Worm (Caenorhabditis elegans) whole organism, early embryonic: ENCODE data around the gene nurf-1.

Experiments used
- B0310.2 ChIP-seq: sonication (generic microtip); optimal IDR thresholded peaks from 2 replicates; lab custom pipeline; 2016; ENCODE audit warnings: mild to moderate bottlenecking, missing genetic modification characterization, missing compliant biosample characterization
- F13C5.2 ChIP-seq: sonication (generic microtip); optimal IDR thresholded peaks from 2 replicates; lab custom pipeline; 2017; ENCODE audit warnings: mild to moderate bottlenecking, missing genetic modification characterization, inconsistent platforms, missing compliant biosample characterization
- aly-1 ChIP-seq: sonication (generic microtip); optimal IDR thresholded peaks from 2 replicates; lab custom pipeline; 2016; ENCODE audit warnings: missing genetic modification characterization, missing compliant biosample characterization
- ama-1 ChIP-seq: fragments of 150-350 bp; optimal IDR thresholded peaks from 2 replicates; lab custom pipeline; 2014
- ceh-13 ChIP-seq: fragments of 200-800 bp; sonication (Bioruptor generic); optimal IDR thresholded peaks from 2 replicates; lab custom pipeline; 2018; ENCODE audit warnings: mild to moderate bottlenecking, missing genetic modification characterization, missing compliant biosample characterization
- ceh-36 ChIP-seq: sonication (generic microtip); optimal IDR thresholded peaks from 2 replicates; lab custom pipeline; 2016; ENCODE audit warnings: missing genetic modification characterization, inconsistent platforms, missing compliant biosample characterization
- ets-7 ChIP-seq: sonication (generic microtip); optimal IDR thresholded peaks from 2 replicates; lab custom pipeline; 2016; ENCODE audit warnings: missing genotype, missing genetic modification characterization, missing compliant biosample characterization
- flt-1 ChIP-seq: fragments of 200-800 bp; sonication (Bioruptor generic); IDR thresholded peaks from 2 replicates; pipeline ENCODE4 v1.3.6; 2022; ENCODE audit warnings: missing genetic modification characterization, missing compliant biosample characterization
- hmbx-1 ChIP-seq: sonication (generic microtip); optimal IDR thresholded peaks from 2 replicates; lab custom pipeline; 2016; ENCODE audit warnings: mild to moderate bottlenecking, missing genetic modification characterization, missing compliant biosample characterization
- hmg-4 ChIP-seq: fragments of 200-800 bp; sonication (Bioruptor generic); optimal IDR thresholded peaks from 2 replicates; lab custom pipeline; 2018; ENCODE audit warnings: mild to moderate bottlenecking, missing genetic modification characterization, missing compliant biosample characterization
- hnd-1 ChIP-seq: sonication (generic microtip); optimal IDR thresholded peaks from 2 replicates; lab custom pipeline; 2016; ENCODE audit warnings: missing genetic modification characterization, missing compliant biosample characterization
- pes-1 ChIP-seq: fragments of 200-800 bp; sonication (Bioruptor generic); IDR thresholded peaks from 2 replicates; pipeline ENCODE4 v1.3.6; 2022; ENCODE audit warnings: missing genetic modification reagents, missing genetic modification characterization, missing compliant biosample characterization
- scrt-1 ChIP-seq: fragments of 200-800 bp; sonication (Bioruptor generic); IDR thresholded peaks from 2 replicates; pipeline ENCODE4 v1.3.6; 2022; ENCODE audit warnings: missing genetic modification characterization, missing compliant biosample characterization
- sea-1 ChIP-seq: fragments of 200-800 bp; sonication (Bioruptor generic); conservative IDR thresholded peaks from 2 replicates; pipeline ENCODE4 v1.3.6; 2022; ENCODE audit warnings: missing genetic modification characterization, missing compliant biosample characterization
- tbx-11 ChIP-seq: fragments of 200-800 bp; sonication (Bioruptor generic); IDR thresholded peaks from 2 replicates; pipeline ENCODE4 v1.3.6; 2022; ENCODE audit warnings: missing genetic modification characterization, missing compliant biosample characterization
- tbx-37 ChIP-seq: fragments of 200-800 bp; sonication (Bioruptor generic); conservative IDR thresholded peaks from 2 replicates; pipeline ENCODE4 v1.3.6; 2022; ENCODE audit warnings: missing genetic modification reagents, missing genetic modification characterization, missing compliant biosample characterization
- tra-4 ChIP-seq: sonication (generic microtip); optimal IDR thresholded peaks from 2 replicates; lab custom pipeline; 2017; ENCODE audit warnings: missing genetic modification characterization, missing compliant biosample characterization

Gene nurf-1

DNA sequence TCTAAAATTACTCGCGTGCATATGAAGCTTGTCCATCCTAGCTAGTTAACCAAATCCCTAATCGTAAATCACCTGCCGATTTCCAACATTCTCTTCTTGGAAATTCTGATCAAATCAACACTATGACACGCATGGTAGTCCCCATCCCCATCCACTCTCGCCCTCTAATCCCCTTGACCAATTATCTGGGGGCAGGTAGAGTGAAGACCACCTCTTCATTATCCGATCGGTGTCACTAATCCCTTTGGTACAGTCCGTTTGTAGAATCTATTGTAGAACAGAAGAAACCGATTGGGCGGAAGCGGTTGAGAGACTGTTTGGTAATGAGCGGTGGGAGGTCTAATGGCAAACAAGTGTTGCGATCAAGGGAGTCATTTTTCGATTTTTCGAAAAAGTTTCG is 46.6 kb downstream of the nurf-1 start:
- TF ChIP-seq aly-1 (tag; lab: Kevin White, UChicago) (no peak), hmg-4 (no peak), ceh-36 (peak; percentile 93), tbx-11 (no peak)

DNA sequence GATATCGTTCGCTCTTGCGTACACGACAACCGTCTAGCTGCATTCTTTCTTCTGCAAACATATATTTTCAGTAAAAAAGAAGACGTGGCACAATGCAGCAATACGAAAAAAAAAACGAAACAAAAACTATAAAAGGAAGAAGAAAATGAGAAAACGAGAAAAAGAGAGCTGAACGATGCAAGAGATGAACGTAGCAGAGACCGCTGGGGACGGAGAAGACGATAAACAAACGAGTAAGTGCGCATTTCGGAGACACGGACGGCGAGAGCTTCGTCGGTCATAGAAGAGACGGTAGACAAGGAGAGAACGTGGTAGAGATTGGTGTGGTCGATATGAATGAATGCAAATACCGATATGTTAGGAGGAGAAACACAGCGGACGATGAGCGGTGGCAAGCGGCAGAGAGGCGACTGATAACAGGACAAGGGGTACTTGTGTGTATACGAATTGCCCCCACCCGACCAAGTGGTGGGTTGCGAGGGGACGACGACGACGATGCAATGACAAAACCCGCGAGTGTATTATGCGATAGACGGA is 47.5 kb downstream of the nurf-1 start, which contains the start of gene K04B12.2:
TSS of gene K04B12.2 (minus strand) at position 51 of the 537 bp plus-strand sequence.
- TF ChIP-seq sea-1 (GFP tag; lab: Robert Waterston, UW) (0 out of 2 replicates have a peak, but pooled peaks have one; percentile 17), ceh-13 (GFP tag; lab: Kevin White, UChicago) (no peak), F13C5.2 (tag; lab: Kevin White, UChicago) (peak; percentile 60), hmg-4 (peak; percentile 59)

DNA sequence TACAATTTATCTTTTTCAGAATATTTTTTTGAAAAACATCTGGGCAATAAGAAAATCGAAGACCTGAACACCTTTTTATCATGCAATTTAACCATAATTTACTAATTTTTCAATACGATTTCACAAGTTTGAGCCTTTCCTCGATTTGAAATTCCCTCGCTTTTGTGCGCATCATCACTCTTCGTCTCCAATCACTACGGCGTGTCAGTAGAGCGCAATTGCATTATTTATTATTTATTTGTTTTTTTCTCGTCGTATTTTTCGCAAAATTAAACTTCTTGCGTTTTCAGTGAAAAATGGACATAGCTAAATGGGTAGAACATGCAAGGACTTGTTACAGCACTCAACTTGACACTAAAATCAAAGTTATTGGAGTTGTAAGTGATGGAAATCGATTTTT is 50.6 kb downstream of the nurf-1 start, which contains the start of gene smg-8:
TSS of gene smg-8 (plus strand) at position 266 of the 400 bp plus-strand sequence.
- TF ChIP-seq sea-1 (GFP tag; lab: Robert Waterston, UW) (no peak), F13C5.2 (tag; lab: Kevin White, UChicago) (peak; percentile 37), scrt-1 (GFP tag; lab: Robert Waterston, UW) (no peak), hmbx-1 (tag; lab: Kevin White, UChicago) (no peak), ama-1 (lab: Kevin White, UChicago) (no peak)

DNA sequence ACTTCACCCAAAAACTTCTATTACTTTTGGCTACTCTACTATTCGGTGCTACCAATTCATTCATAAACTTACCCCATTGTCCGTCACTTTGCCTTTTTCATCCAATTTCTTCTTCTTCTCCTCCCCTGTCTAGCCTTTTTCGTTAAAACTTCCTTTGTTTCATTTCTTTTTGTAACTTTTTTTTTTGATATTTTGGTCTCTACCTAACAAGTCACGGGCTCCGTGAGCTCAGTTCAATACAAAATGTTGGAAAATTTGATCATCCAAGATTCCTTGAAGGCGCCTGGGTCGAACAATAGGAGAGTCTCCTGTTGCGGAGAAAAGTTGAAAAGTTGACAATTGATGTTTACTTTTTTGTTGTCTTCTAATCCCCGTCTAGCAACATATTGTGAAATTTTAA is 61.4 kb downstream of the nurf-1 start:
- TF ChIP-seq sea-1 (GFP tag; lab: Robert Waterston, UW) (no peak), B0310.2 (tag; lab: Kevin White, UChicago) (no peak), tra-4 (tag; lab: Kevin White, UChicago) (no peak), hmg-4 (no peak), ceh-36 (no peak), hmbx-1 (tag; lab: Kevin White, UChicago) (no peak), ets-7 (no peak), tbx-37 (GFP tag; lab: Robert Waterston, UW) (no peak), pes-1 (no peak), scrt-1 (GFP tag; lab: Robert Waterston, UW) (no peak), tbx-11 (no peak), flt-1 (GFP tag; lab: Robert Waterston, UW) (no peak), ceh-13 (GFP tag; lab: Kevin White, UChicago) (no peak), ama-1 (lab: Kevin White, UChicago) (no peak), F13C5.2 (tag; lab: Kevin White, UChicago) (no peak), hnd-1 (tag; lab: Kevin White, UChicago) (no peak), aly-1 (tag; lab: Kevin White, UChicago) (no peak)

DNA sequence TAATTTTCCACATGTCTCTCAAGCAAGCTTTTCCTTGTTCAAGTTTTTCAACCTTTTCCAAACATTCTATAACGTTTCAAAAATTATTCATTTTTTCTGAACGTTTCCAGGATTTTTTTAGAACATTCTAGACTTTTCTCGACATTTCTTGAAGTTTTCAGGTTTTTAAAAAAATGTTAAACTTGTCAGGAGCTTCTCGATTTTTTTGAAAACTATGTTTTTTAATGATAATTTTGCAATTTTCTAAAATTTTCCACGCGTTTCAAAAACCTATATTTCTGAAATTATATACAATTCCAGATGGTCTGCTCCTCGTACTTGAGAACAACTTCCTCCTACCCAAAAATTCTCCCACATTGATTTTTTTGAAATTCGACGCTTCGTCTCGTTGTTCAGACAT is 64.8 kb downstream of the nurf-1 start, which contains the start of gene dmsr-6:
TSS of gene dmsr-6 (plus strand) at position 301 of the 400 bp plus-strand sequence.
- TF ChIP-seq aly-1 (tag; lab: Kevin White, UChicago) (no peak), ama-1 (lab: Kevin White, UChicago) (no peak), pes-1 (no peak), B0310.2 (tag; lab: Kevin White, UChicago) (no peak), hmbx-1 (tag; lab: Kevin White, UChicago) (no peak), F13C5.2 (tag; lab: Kevin White, UChicago) (no peak), ets-7 (no peak), hmg-4 (no peak), flt-1 (GFP tag; lab: Robert Waterston, UW) (no peak), tra-4 (tag; lab: Kevin White, UChicago) (no peak), tbx-11 (no peak), sea-1 (GFP tag; lab: Robert Waterston, UW) (no peak), tbx-37 (GFP tag; lab: Robert Waterston, UW) (no peak), ceh-13 (GFP tag; lab: Kevin White, UChicago) (no peak), hnd-1 (tag; lab: Kevin White, UChicago) (no peak), ceh-36 (no peak), scrt-1 (GFP tag; lab: Robert Waterston, UW) (no peak)
